Fruit fly (Drosophila melanogaster): ENCODE data around the gene CG15443.

CG15443 gene

DNA sequence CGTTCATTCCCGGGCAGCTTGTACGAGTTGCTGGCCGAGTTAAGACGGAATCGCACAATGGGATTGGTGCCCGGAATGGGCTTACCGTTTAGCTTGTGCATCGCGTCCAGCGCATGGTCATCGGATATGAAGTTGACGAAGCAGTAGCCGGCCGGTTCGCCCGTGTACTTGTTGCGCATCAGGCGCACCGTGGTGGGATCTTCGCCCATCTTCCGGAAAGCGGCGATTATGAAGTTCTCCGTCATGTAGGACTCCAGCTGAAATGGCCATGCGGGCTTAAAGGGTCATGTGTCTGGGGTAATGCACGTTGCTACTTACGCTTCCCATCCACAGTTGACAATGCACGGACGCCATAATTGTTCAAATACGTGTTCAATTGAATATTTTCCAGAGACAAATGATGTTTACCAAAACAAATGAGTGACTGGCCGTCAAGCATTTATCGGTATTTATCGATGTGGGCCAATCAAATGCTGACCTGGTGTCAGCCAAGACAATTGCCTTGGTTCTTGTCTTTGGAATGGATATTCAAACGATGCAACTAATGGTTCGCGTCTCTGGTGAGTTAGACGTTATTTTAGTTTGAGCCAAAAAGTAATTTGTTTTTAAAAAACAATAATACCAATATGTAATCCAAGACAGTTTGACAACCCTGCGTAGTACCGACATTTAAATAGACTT, 9.1 kb downstream of the CG15443 start, which contains the start of the genes Secp43 and ND-B8 (continued):
- TF ChIP-seq Hmr (GFP tag; optimal IDR thresholded peaks at IDR 0.05) (peak; percentile 75), CG3065 (GFP tag; optimal IDR thresholded peaks at IDR 0.05) (no peak), ftz-f1 (GFP tag; optimal IDR thresholded peaks at IDR 0.05) (peak; percentile 26), phol (tag; optimal IDR thresholded peaks at IDR 0.05) (peak; percentile 64), ewg (GFP tag; optimal IDR thresholded peaks at IDR 0.05) (peak; percentile 4), ttk (GFP tag; IDR thresholded peaks at IDR 0.05) (no peak), Mrtf (GFP tag; IDR thresholded peaks at IDR 0.05) (no peak), CG9215 (GFP tag; IDR thresholded peaks at IDR 0.05) (no peak), Doc3 (GFP tag; IDR thresholded peaks at IDR 0.05; ENCODE audit: partially characterized antibody) (peak; percentile 71), cg (GFP tag; optimal IDR thresholded peaks at IDR 0.05) (no peak), CG34422 (GFP tag; IDR thresholded peaks at IDR 0.05) (no peak; the same call in 2 of the 3 replicates), CkIIα-i1 (GFP tag; IDR thresholded peaks at IDR 0.05) (no peak), nerfin-1 (tag; optimal IDR thresholded peaks at IDR 0.05) (peak; percentile 5), Bgb (GFP tag; IDR thresholded peaks at IDR 0.05; ENCODE audit: partially characterized antibody) (peak; percentile 84), toy (GFP tag; IDR thresholded peaks at IDR 0.05) (no peak), pzg (GFP tag; optimal IDR thresholded peaks at IDR 0.05) (peak; percentile 91), CG9437 (GFP tag; optimal IDR thresholded peaks at IDR 0.05) (peak; percentile 2), gem (tag; optimal IDR thresholded peaks at IDR 0.05) (no peak), inv (GFP tag; IDR thresholded peaks at IDR 0.05; ENCODE audit: partially characterized antibody) (peak; percentile 63; the same call in 1 of the 2 replicates), vnd (GFP tag; IDR thresholded peaks at IDR 0.05; ENCODE audit: partially characterized antibody) (peak; percentile 59), Dref (GFP tag; IDR thresholded peaks at IDR 0.05) (peak; percentile 96), CG13624 (GFP tag; optimal IDR thresholded peaks at IDR 0.05) (peak; percentile 29), CG7963 (GFP tag; IDR thresholded peaks at IDR 0.05; ENCODE audit: partially characterized antibody) (peak; percentile 83), Tbp (GFP tag; optimal IDR thresholded peaks at IDR 0.05) (no peak), CG11504 (tag; optimal IDR thresholded peaks at IDR 0.05) (peak; percentile 4), CG42726 (GFP tag; IDR thresholded peaks at IDR 0.05; ENCODE audit: partially characterized antibody) (peak; percentile 83), sna (GFP tag; IDR thresholded peaks at IDR 0.05; ENCODE audit: partially characterized antibody) (peak; percentile 44; the same call in 1 of the 2 replicates), stc (GFP tag; IDR thresholded peaks at IDR 0.05) (no peak), CG7745 (tag; optimal IDR thresholded peaks at IDR 0.05) (no peak), CG3163 (GFP tag; optimal IDR thresholded peaks at IDR 0.05) (no peak), crp (GFP tag; optimal IDR thresholded peaks at IDR 0.05) (peak in 1 of 2 experiments; percentile 58), mld (GFP tag; IDR thresholded peaks at IDR 0.05; ENCODE audit: partially characterized antibody) (peak; percentile 73; the same call in 2 of the 3 replicates), cad (GFP tag; optimal IDR thresholded peaks at IDR 0.05) (no peak), CG30020 (tag; optimal IDR thresholded peaks at IDR 0.05) (peak; percentile 18), Xbp1 (GFP tag; optimal IDR thresholded peaks at IDR 0.05) (peak; percentile 0), CG30431 (GFP tag; optimal IDR thresholded peaks at IDR 0.05) (no peak), amos (GFP tag; IDR thresholded peaks at IDR 0.05; ENCODE audit: partially characterized antibody) (peak; percentile 80), Spps (tag; optimal IDR thresholded peaks at IDR 0.05) (no peak), Med (GFP tag) (peak; percentile 81), CG8290 (GFP tag; optimal IDR thresholded peaks at IDR 0.05) (peak; percentile 56), CG8290 (tag; optimal IDR thresholded peaks at IDR 0.05) (peak in 1 of 2 experiments; percentile 71), CG13894 (tag; optimal IDR thresholded peaks at IDR 0.05) (peak; percentile 65), repo (GFP tag; optimal IDR thresholded peaks at IDR 0.05) (no peak), scrt (GFP tag; optimal IDR thresholded peaks at IDR 0.05) (peak; percentile 91), CG13424 (tag; optimal IDR thresholded peaks at IDR 0.05) (peak; percentile 23), CG33557 (GFP tag; optimal IDR thresholded peaks at IDR 0.05) (no peak), Dll (GFP tag; IDR thresholded peaks at IDR 0.05; ENCODE audit: partially characterized antibody) (peak; percentile 77), CG16813 (GFP tag; IDR thresholded peaks at IDR 0.05; ENCODE audit: partially characterized antibody) (peak; percentile 80)

Data from whole organism, embryonic.